Fruit fly (Drosophila melanogaster) whole organism, prepupa: ENCODE results near the gene Osi7.
A peak's percentile ranks its signal among the peaks of the same experiment; 100 is the strongest.

Experiments
- CG10631 ChIP-seq: fragments of 200-800 bp; sonication (Bioruptor generic); optimal IDR thresholded peaks from 2 replicates; lab custom pipeline; 2016; ENCODE audit warnings: missing biosample characterization, missing genetic modification characterization
- CG10669 ChIP-seq: fragments of 200-800 bp; sonication (Bioruptor generic); optimal IDR thresholded peaks from 3 replicates; lab custom pipeline; 2018; ENCODE audit warnings: missing biosample characterization, mild to moderate bottlenecking, missing genetic modification characterization, moderate library complexity
- CG11294 ChIP-seq: fragments of 200-800 bp; sonication (Bioruptor generic); IDR thresholded peaks from 2 replicates; pipeline ENCODE4 v1.3.6; 2022; ENCODE audit warnings: missing biosample characterization, missing genetic modification characterization
- CG11762 ChIP-seq: fragments of 200-800 bp; sonication (Bioruptor generic); optimal IDR thresholded peaks from 3 replicates; lab custom pipeline; 2016; ENCODE audit warnings: missing biosample characterization, missing genetic modification characterization; ENCODE audit not compliant: insufficient read depth
- CG11902 ChIP-seq: fragments of 200-800 bp; sonication (Bioruptor generic); optimal IDR thresholded peaks from 3 replicates; lab custom pipeline; 2016; ENCODE audit warnings: missing biosample characterization, missing genetic modification characterization
- CG15336 ChIP-seq: fragments of 200-800 bp; sonication (Bioruptor generic); IDR thresholded peaks from 2 replicates; pipeline ENCODE4 v1.3.6; 2022; ENCODE audit warnings: missing biosample characterization, missing genetic modification characterization
- CG16779 ChIP-seq: fragments of 200-800 bp; sonication (Bioruptor generic); optimal IDR thresholded peaks from 3 replicates; lab custom pipeline; 2017; ENCODE audit warnings: missing biosample characterization, mild to moderate bottlenecking, missing genetic modification characterization
- CG3032 ChIP-seq: fragments of 200-800 bp; optimal IDR thresholded peaks from 2 replicates; lab custom pipeline; 2019; ENCODE audit warnings: missing biosample characterization, mild to moderate bottlenecking, missing genetic modification characterization, moderate library complexity
- CG31627 ChIP-seq: fragments of 200-800 bp; sonication (Bioruptor generic); optimal IDR thresholded peaks from 3 replicates; lab custom pipeline; 2016; ENCODE audit warnings: missing biosample characterization, missing genetic modification characterization
- CG32006 ChIP-seq: fragments of 200-800 bp; sonication (Bioruptor generic); optimal IDR thresholded peaks from 3 replicates; lab custom pipeline; 2017; ENCODE audit warnings: missing biosample characterization, mild to moderate bottlenecking, missing genetic modification characterization
- CG34406 ChIP-seq: fragments of 200-800 bp; sonication (Bioruptor generic); optimal IDR thresholded peaks from 3 replicates; lab custom pipeline; 2016; ENCODE audit warnings: missing biosample characterization, missing genetic modification characterization
- CG4318 ChIP-seq: fragments of 200-800 bp; sonication (Bioruptor generic); optimal IDR thresholded peaks from 3 replicates; lab custom pipeline; 2017; ENCODE audit warnings: missing biosample characterization, mild to moderate bottlenecking, missing genetic modification characterization
- CG6163 ChIP-seq: fragments of 200-800 bp; sonication (Bioruptor generic); IDR thresholded peaks from 3 replicates; pipeline ENCODE4 v1.3.6; 2022; ENCODE audit warnings: missing biosample characterization, missing genetic modification characterization
- CG6792 ChIP-seq: fragments of 200-800 bp; sonication (Bioruptor generic); optimal IDR thresholded peaks from 3 replicates; lab custom pipeline; 2016; ENCODE audit warnings: missing biosample characterization, missing genetic modification characterization
- CG6808 ChIP-seq: fragments of 200-800 bp; sonication (Bioruptor generic); optimal IDR thresholded peaks from 3 replicates; lab custom pipeline; 2017; ENCODE audit warnings: missing biosample characterization, missing genetic modification characterization, mild to moderate bottlenecking, moderate library complexity, missing genetic modification reagents
- CG6854 ChIP-seq: fragments of 200-800 bp; sonication (Bioruptor generic); optimal IDR thresholded peaks from 2 replicates; lab custom pipeline; 2017; ENCODE audit warnings: missing biosample characterization, mild to moderate bottlenecking, missing genetic modification characterization
- CG7368 ChIP-seq: fragments of 200-800 bp; sonication (Bioruptor generic); optimal IDR thresholded peaks from 3 replicates; lab custom pipeline; 2016; ENCODE audit warnings: missing biosample characterization, missing genetic modification characterization
- CG8119 ChIP-seq: fragments of 200-800 bp; sonication (Bioruptor generic); IDR thresholded peaks from 3 replicates; pipeline ENCODE4 v1.3.6; 2022; ENCODE audit warnings: missing biosample characterization, missing genetic modification characterization
- CG8319 ChIP-seq: fragments of 200-800 bp; sonication (Bioruptor generic); optimal IDR thresholded peaks from 3 replicates; lab custom pipeline; 2016; ENCODE audit warnings: missing biosample characterization, missing genetic modification characterization
- CG8632 ChIP-seq: fragments of 200-800 bp; sonication (Bioruptor generic); optimal IDR thresholded peaks from 3 replicates; lab custom pipeline; 2016; ENCODE audit warnings: missing biosample characterization, missing genetic modification characterization
- CG9139 ChIP-seq: fragments of 200-800 bp; sonication (Bioruptor generic); optimal IDR thresholded peaks from 3 replicates; lab custom pipeline; 2017; ENCODE audit warnings: missing biosample characterization, mild to moderate bottlenecking, missing genetic modification characterization
- Eip78C ChIP-seq: fragments of 200-800 bp; sonication (Bioruptor generic); peaks from one replicate; lab custom pipeline; 2016; ENCODE audit warnings: missing biosample characterization, missing genetic modification characterization
- Eip93F ChIP-seq: fragments of 200-800 bp; sonication (Bioruptor generic); optimal IDR thresholded peaks from 2 replicates; lab custom pipeline; 2016; ENCODE audit warnings: missing biosample characterization, mild to moderate bottlenecking, missing genetic modification characterization
- Ets96B ChIP-seq: fragments of 200-800 bp; optimal IDR thresholded peaks from 2 replicates; lab custom pipeline; 2019; ENCODE audit warnings: missing biosample characterization, mild to moderate bottlenecking, missing genetic modification characterization, moderate library complexity
- Gug ChIP-seq: fragments of 200-800 bp; sonication (Bioruptor generic); IDR thresholded peaks from 2 replicates; pipeline ENCODE4 v1.3.6; 2022; ENCODE audit warnings: missing biosample characterization, missing genetic modification characterization
- Hr39 ChIP-seq: fragments of 200-800 bp; sonication (Bioruptor generic); optimal IDR thresholded peaks from 2 replicates; lab custom pipeline; 2016; ENCODE audit warnings: missing biosample characterization, missing genetic modification characterization
- Hr4 ChIP-seq: fragments of 200-800 bp; sonication (Bioruptor generic); optimal IDR thresholded peaks from 3 replicates; lab custom pipeline; 2016; ENCODE audit warnings: missing biosample characterization, missing genetic modification characterization
- Lpt ChIP-seq: fragments of 200-800 bp; sonication (Bioruptor generic); optimal IDR thresholded peaks from 3 replicates; lab custom pipeline; 2016; ENCODE audit warnings: missing biosample characterization, missing genetic modification characterization
- OdsH ChIP-seq: fragments of 200-800 bp; sonication (Bioruptor generic); optimal IDR thresholded peaks from 3 replicates; lab custom pipeline; 2016; ENCODE audit warnings: missing biosample characterization, missing genetic modification characterization
- Smox ChIP-seq: fragments of 200-800 bp; sonication (Bioruptor generic); optimal IDR thresholded peaks from 3 replicates; lab custom pipeline; 2016; ENCODE audit warnings: missing biosample characterization, missing genetic modification characterization
- Sox102F ChIP-seq: fragments of 200-800 bp; sonication (Bioruptor generic); optimal IDR thresholded peaks from 2 replicates; lab custom pipeline; 2016; ENCODE audit warnings: missing biosample characterization, mild to moderate bottlenecking, missing genetic modification characterization
- Sox15 ChIP-seq: fragments of 200-800 bp; sonication (Bioruptor generic); optimal IDR thresholded peaks from 3 replicates; lab custom pipeline; 2016; ENCODE audit warnings: missing biosample characterization, missing genetic modification characterization
- achi ChIP-seq: fragments of 200-800 bp; sonication (Bioruptor generic); optimal IDR thresholded peaks from 3 replicates; lab custom pipeline; 2016; ENCODE audit warnings: missing biosample characterization, missing genetic modification characterization
- acj6 ChIP-seq: fragments of 200-800 bp; sonication (Bioruptor generic); optimal IDR thresholded peaks from 3 replicates; lab custom pipeline; 2016; ENCODE audit warnings: missing biosample characterization, missing genetic modification characterization
- cyc ChIP-seq: fragments of 200-800 bp; sonication (Bioruptor generic); optimal IDR thresholded peaks from 3 replicates; lab custom pipeline; 2016; ENCODE audit warnings: missing biosample characterization, missing genetic modification characterization
- eg ChIP-seq: fragments of 200-800 bp; sonication (Bioruptor generic); IDR thresholded peaks from 3 replicates; pipeline ENCODE4 v1.3.6; 2022; ENCODE audit warnings: missing biosample characterization, missing genetic modification characterization
- esn ChIP-seq: fragments of 200-800 bp; sonication (Bioruptor generic); optimal IDR thresholded peaks from 2 replicates; lab custom pipeline; 2016; ENCODE audit warnings: missing biosample characterization, mild to moderate bottlenecking, missing genetic modification characterization, moderate library complexity
- fd59A ChIP-seq: fragments of 200-800 bp; sonication (Bioruptor generic); optimal IDR thresholded peaks from 2 replicates; lab custom pipeline; 2017; ENCODE audit warnings: missing biosample characterization, mild to moderate bottlenecking, missing genetic modification characterization, missing genetic modification reagents
- fd85E ChIP-seq: fragments of 200-800 bp; sonication (Bioruptor generic); optimal IDR thresholded peaks from 3 replicates; lab custom pipeline; 2016; ENCODE audit warnings: missing biosample characterization, missing genetic modification characterization
- fkh ChIP-seq: fragments of 200-800 bp; sonication (Bioruptor generic); optimal IDR thresholded peaks from 3 replicates; lab custom pipeline; 2017; ENCODE audit warnings: missing biosample characterization, mild to moderate bottlenecking, missing genetic modification characterization, moderate library complexity
- net ChIP-seq: fragments of 200-800 bp; sonication (Bioruptor generic); optimal IDR thresholded peaks from 3 replicates; lab custom pipeline; 2016; ENCODE audit warnings: missing biosample characterization, missing genetic modification characterization
- pdm3 ChIP-seq: fragments of 200-800 bp; sonication (Bioruptor generic); optimal IDR thresholded peaks from 3 replicates; lab custom pipeline; 2016; ENCODE audit warnings: missing biosample characterization, missing genetic modification characterization
- spab ChIP-seq: fragments of 200-800 bp; sonication (Bioruptor generic); optimal IDR thresholded peaks from 2 replicates; lab custom pipeline; 2017; ENCODE audit warnings: missing biosample characterization, mild to moderate bottlenecking, missing genetic modification characterization, missing genetic modification reagents
- ss ChIP-seq, 2 experiments: fragments of 200-800 bp; sonication (Bioruptor generic); optimal IDR thresholded peaks; 2 replicates in 1 of 2; 3 replicates in 1 of 2; lab custom pipeline; 2017 to 2018; ENCODE audit warnings: mild to moderate bottlenecking in 2 of 2, missing biosample characterization in 2 of 2, missing genetic modification characterization in 2 of 2, moderate library complexity in 1 of 2
- vri ChIP-seq: fragments of 200-800 bp; sonication (Bioruptor generic); optimal IDR thresholded peaks from 3 replicates; lab custom pipeline; 2016; ENCODE audit warnings: missing biosample characterization, mild to moderate bottlenecking, missing genetic modification characterization

The Osi7 gene

DNA sequence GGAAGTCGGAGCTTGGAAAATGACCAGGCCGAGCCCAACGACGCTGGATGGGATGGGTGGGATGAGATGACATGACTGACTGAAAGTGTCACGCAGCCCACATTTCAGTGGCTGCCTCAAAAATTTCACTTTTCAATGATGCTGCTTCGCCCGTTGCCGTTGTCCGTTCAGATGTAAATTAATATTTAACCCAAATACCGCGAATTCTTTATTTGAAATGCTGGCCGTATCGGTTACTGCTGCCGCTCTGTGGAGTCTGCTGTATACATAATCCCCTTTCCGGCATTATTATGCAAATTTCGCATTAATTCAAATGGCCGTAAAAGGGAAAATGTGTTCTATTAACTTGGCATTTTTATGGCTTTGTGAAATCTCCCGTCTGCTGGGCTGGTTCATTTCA lies 18.5 kb upstream of the Osi7 start:
- peak; percentile 6 for TF ChIP-seq Eip78C (GFP tag; lab: Kevin White, UChicago)
- no peak for TF ChIP-seq ss (GFP tag; optimal IDR thresholded peaks at IDR 0.05; lab: Kevin White, UChicago)
- TF ChIP-seq Sox15 (GFP tag; lab: Kevin White, UChicago): no peak
- TF ChIP-seq CG7368 (GFP tag; lab: Kevin White, UChicago): no peak
- TF ChIP-seq, all 60 proteins: peak for 1

DNA sequence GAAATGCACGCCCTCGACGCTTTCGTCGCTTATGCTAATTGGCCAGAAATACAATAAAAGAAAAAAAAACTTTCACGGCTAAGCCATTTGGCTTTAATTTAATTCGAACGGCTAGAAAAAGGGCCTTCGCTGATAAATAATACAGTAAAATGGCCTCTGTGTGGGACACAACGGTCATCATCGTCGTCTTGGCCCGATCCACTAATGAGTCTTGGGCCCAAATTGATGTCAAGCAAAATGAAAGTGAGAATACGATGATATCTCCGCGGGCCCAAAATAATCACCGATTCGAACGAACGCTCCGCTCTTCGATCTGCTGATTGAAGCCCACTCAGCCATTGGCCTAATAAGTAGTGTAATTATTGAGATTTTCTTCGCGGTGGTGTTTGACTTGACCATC lies 17.4 kb upstream of the Osi7 start:
- TF ChIP-seq CG6792 (GFP tag; lab: Kevin White, UChicago) (no peak), vri (GFP tag; lab: Kevin White, UChicago) (no peak), CG11762 (GFP tag; lab: Kevin White, UChicago) (no peak), CG10669 (GFP tag; lab: Kevin White, UChicago) (no peak), CG10631 (GFP tag; lab: Kevin White, UChicago) (no peak), pdm3 (no peak), CG6163 (GFP tag; lab: Robert Waterston, UW) (no peak), CG8319 (GFP tag; lab: Kevin White, UChicago) (no peak), Hr4 (GFP tag; lab: Kevin White, UChicago) (no peak), CG8119 (GFP tag; lab: Robert Waterston, UW) (no peak), Ets96B (tag; lab: Kevin White, UChicago) (no peak), Lpt (GFP tag; lab: Kevin White, UChicago) (no peak), CG32006 (GFP tag; lab: Kevin White, UChicago) (no peak), esn (GFP tag; lab: Kevin White, UChicago) (no peak)

DNA sequence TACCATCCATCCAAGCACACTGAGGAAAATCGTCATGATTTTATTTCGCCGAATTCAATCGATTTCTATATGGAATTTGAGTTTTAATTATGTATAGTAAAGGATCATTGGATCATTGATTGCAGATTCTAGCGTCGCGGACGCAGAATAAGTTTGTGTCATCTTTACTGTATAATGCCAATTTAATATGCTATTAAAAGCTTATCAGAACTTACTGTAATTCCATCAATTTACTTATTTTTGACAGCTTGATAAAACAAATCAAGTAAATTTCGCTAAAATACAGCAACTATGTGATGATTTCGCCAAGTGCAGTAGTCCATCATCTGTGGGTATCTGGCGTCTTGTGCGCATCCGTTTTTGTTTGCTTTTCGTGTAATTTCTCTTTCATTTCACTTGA lies 15.7 kb upstream of the Osi7 start:
- peak; percentile 62 for TF ChIP-seq CG4318 (GFP tag; lab: Kevin White, UChicago)
- peak; percentile 48 for TF ChIP-seq pdm3
- TF ChIP-seq OdsH (GFP tag; lab: Kevin White, UChicago): peak; percentile 20
- TF ChIP-seq CG10669 (GFP tag; lab: Kevin White, UChicago): no peak
- no peak for TF ChIP-seq CG11294 (GFP tag; lab: Robert Waterston, UW)
- no peak for TF ChIP-seq CG7368 (GFP tag; lab: Kevin White, UChicago)
- no peak for TF ChIP-seq CG6163 (GFP tag; lab: Robert Waterston, UW)
- TF ChIP-seq achi (GFP tag; lab: Kevin White, UChicago): peak; percentile 21
- no peak for TF ChIP-seq Smox (GFP tag; lab: Kevin White, UChicago)
- no peak for TF ChIP-seq fkh (GFP tag; lab: Kevin White, UChicago)
- TF ChIP-seq cyc (GFP tag; lab: Kevin White, UChicago): no peak
- no peak for TF ChIP-seq spab (GFP tag; lab: Kevin White, UChicago)
- no peak for TF ChIP-seq Gug (GFP tag; lab: Robert Waterston, UW)
- peak; percentile 26 for TF ChIP-seq esn (GFP tag; lab: Kevin White, UChicago)
- TF ChIP-seq CG32006 (GFP tag; lab: Kevin White, UChicago): peak; percentile 87
- TF ChIP-seq Hr4 (GFP tag; lab: Kevin White, UChicago): peak; percentile 75
- peak; percentile 7 for TF ChIP-seq acj6
- peak; percentile 12 for TF ChIP-seq CG31627 (GFP tag; lab: Kevin White, UChicago)
- no peak for TF ChIP-seq CG16779 (tag; lab: Kevin White, UChicago)
- no peak for TF ChIP-seq fd85E (GFP tag; lab: Kevin White, UChicago)
- TF ChIP-seq CG15336 (GFP tag; lab: Robert Waterston, UW): peak; percentile 29; the same call in 1 of the 2 replicates
- peak; percentile 29 for TF ChIP-seq Sox15 (GFP tag; lab: Kevin White, UChicago)
- TF ChIP-seq Hr39 (GFP tag; lab: Kevin White, UChicago): peak; percentile 21
- no peak for TF ChIP-seq Ets96B (tag; lab: Kevin White, UChicago)
- TF ChIP-seq eg: no peak
- TF ChIP-seq net (GFP tag; lab: Kevin White, UChicago): no peak
- TF ChIP-seq Eip93F (GFP tag; lab: Kevin White, UChicago): no peak
- no peak for TF ChIP-seq ss (GFP tag; optimal IDR thresholded peaks at IDR 0.05; lab: Kevin White, UChicago)
- TF ChIP-seq CG6808: no peak
- no peak for TF ChIP-seq CG6854 (GFP tag; lab: Kevin White, UChicago)
- no peak for TF ChIP-seq CG9139 (GFP tag; lab: Kevin White, UChicago)
- no peak for TF ChIP-seq CG11902
- peak; percentile 34 for TF ChIP-seq CG6792 (GFP tag; lab: Kevin White, UChicago)
- no peak for TF ChIP-seq CG8319 (GFP tag; lab: Kevin White, UChicago)
- TF ChIP-seq Eip78C (GFP tag; lab: Kevin White, UChicago): peak; percentile 89
- no peak for TF ChIP-seq fd59A (GFP tag; lab: Kevin White, UChicago)
- TF ChIP-seq vri (GFP tag; lab: Kevin White, UChicago): no peak
- TF ChIP-seq CG8632 (GFP tag; lab: Kevin White, UChicago): peak; percentile 3
- peak; percentile 66 for TF ChIP-seq CG34406 (GFP tag; lab: Kevin White, UChicago)
- TF ChIP-seq Sox102F: peak; percentile 17
- peak; percentile 7 for TF ChIP-seq CG11762 (GFP tag; lab: Kevin White, UChicago)
- no peak for TF ChIP-seq CG3032 (tag; lab: Kevin White, UChicago)
